Worm (Caenorhabditis elegans) whole organism, young adult: Measurements from ENCODE around the gene clec-43.

ENCODE experiments used
- C06A6.2 ChIP-seq: fragments of 200-800 bp; sonication (Bioruptor generic); conservative IDR thresholded peaks from 2 replicates; pipeline ENCODE4 v1.3.6; 2022; ENCODE audit warnings: missing genetic modification characterization, missing compliant biosample characterization
- D2030.7 ChIP-seq: fragments of 200-800 bp; sonication (Bioruptor generic); IDR thresholded peaks from 2 replicates; pipeline ENCODE4 v1.3.6; 2022; ENCODE audit warnings: missing genetic modification reagents, missing genetic modification characterization, missing compliant biosample characterization
- F55B11.4 ChIP-seq: sonication (generic microtip); optimal IDR thresholded peaks from 2 replicates; lab custom pipeline; 2016; ENCODE audit warnings: missing compliant biosample characterization, missing genetic modification characterization, borderline replicate concordance; ENCODE audit not compliant: insufficient read depth
- Y53G8AR.9 ChIP-seq: fragments of 200-800 bp; sonication (Bioruptor generic); conservative IDR thresholded peaks from 2 replicates; pipeline ENCODE4 v1.3.6; 2022; ENCODE audit warnings: missing genetic modification reagents, missing genetic modification characterization, missing compliant biosample characterization
- Y79H2A.3 ChIP-seq: fragments of 200-800 bp; sonication (Bioruptor generic); conservative IDR thresholded peaks from 2 replicates; pipeline ENCODE4 v1.3.6; 2022; ENCODE audit warnings: missing genetic modification reagents, missing genetic modification characterization, missing compliant biosample characterization
- Y95B8A.8 ChIP-seq: fragments of 200-800 bp; sonication (Bioruptor generic); IDR thresholded peaks from 2 replicates; pipeline ENCODE4 v1.3.6; 2022; ENCODE audit warnings: missing genetic modification reagents, missing genetic modification characterization, missing compliant biosample characterization
- ama-1 ChIP-seq, 3 experiments: fragments of 150-350 bp in 1 of 3; sonication (generic microtip) in 2 of 3; optimal IDR thresholded peaks; 2 replicates each; lab custom pipeline; 2014 to 2018; ENCODE audit warnings: missing biosample characterization in 2 of 3, missing genetic modification characterization in 2 of 3, missing genetic modification reagents in 2 of 3
- aptf-3 ChIP-seq: fragments of 200-800 bp; sonication (Bioruptor generic); IDR thresholded peaks from 2 replicates; pipeline ENCODE4 v1.3.6; 2022; ENCODE audit warnings: missing genetic modification characterization, missing compliant biosample characterization
- atf-7 ChIP-seq: sonication (generic microtip); optimal IDR thresholded peaks from 2 replicates; lab custom pipeline; 2017; ENCODE audit warnings: mild to moderate bottlenecking, missing genetic modification characterization, missing compliant biosample characterization
- attf-3 ChIP-seq: fragments of 200-800 bp; sonication (Bioruptor generic); conservative IDR thresholded peaks from 2 replicates; pipeline ENCODE4 v1.3.6; 2022; ENCODE audit warnings: missing genetic modification reagents, missing genetic modification characterization, missing compliant biosample characterization
- attf-5 ChIP-seq: fragments of 200-800 bp; sonication (Bioruptor generic); optimal IDR thresholded peaks from 2 replicates; lab custom pipeline; 2018; ENCODE audit warnings: mild to moderate bottlenecking, missing genetic modification characterization, missing compliant biosample characterization
- cebp-1 ChIP-seq, 2 experiments: fragments of 200-800 bp in 1 of 2; sonication (Bioruptor generic) in 1 of 2; sonication (generic microtip) in 1 of 2; IDR thresholded peaks in 1 of 2; optimal IDR thresholded peaks in 1 of 2; 2 replicates each; pipeline versions ENCODE4 v1.3.6 to Lab custom; 2017 to 2022; ENCODE audit warnings: missing compliant biosample characterization in 2 of 2, missing genetic modification characterization in 2 of 2, mild to moderate bottlenecking in 1 of 2, missing genetic modification reagents in 1 of 2, moderate library complexity in 1 of 2
- ceh-100 ChIP-seq: fragments of 200-800 bp; sonication (Bioruptor generic); IDR thresholded peaks from 2 replicates; pipeline ENCODE4 v1.3.6; 2022; ENCODE audit warnings: missing genetic modification reagents, missing genetic modification characterization, missing compliant biosample characterization
- ceh-58 ChIP-seq: fragments of 200-800 bp; sonication (Bioruptor generic); IDR thresholded peaks from 2 replicates; pipeline ENCODE4 v1.3.6; 2022; ENCODE audit warnings: missing genetic modification characterization, missing compliant biosample characterization
- dox-1 ChIP-seq: fragments of 200-800 bp; sonication (Bioruptor generic); IDR thresholded peaks from 2 replicates; pipeline ENCODE4 v1.3.6; 2022; ENCODE audit warnings: missing genetic modification reagents, missing genetic modification characterization, missing compliant biosample characterization
- dpl-1 ChIP-seq: fragments of 150-350 bp; optimal IDR thresholded peaks from 2 replicates; lab custom pipeline; 2014; ENCODE audit warnings: missing biosample characterization, missing genetic modification reagents, missing genetic modification characterization
- egl-44 ChIP-seq: fragments of 200-800 bp; sonication (Bioruptor generic); IDR thresholded peaks from 2 replicates; pipeline ENCODE4 v1.3.6; 2022; ENCODE audit warnings: missing genetic modification reagents, missing genetic modification characterization, missing compliant biosample characterization
- egrh-3 ChIP-seq: fragments of 200-800 bp; sonication (Bioruptor generic); IDR thresholded peaks from 2 replicates; pipeline ENCODE4 v1.3.6; 2022; ENCODE audit warnings: missing genetic modification reagents, missing genetic modification characterization, missing compliant biosample characterization
- ekl-4 ChIP-seq: fragments of 200-800 bp; sonication (Bioruptor generic); IDR thresholded peaks from 2 replicates; pipeline ENCODE4 v1.3.6; 2022; ENCODE audit warnings: missing genetic modification reagents, missing genetic modification characterization, missing compliant biosample characterization
- hlh-12 ChIP-seq: sonication (generic microtip); optimal IDR thresholded peaks from 2 replicates; lab custom pipeline; 2016; ENCODE audit warnings: missing genetic modification characterization, missing compliant biosample characterization
- hmg-20 ChIP-seq: fragments of 200-800 bp; sonication (Bioruptor generic); IDR thresholded peaks from 2 replicates; pipeline ENCODE4 v1.3.6; 2022; ENCODE audit warnings: missing genetic modification reagents, missing genetic modification characterization, missing compliant biosample characterization
- lag-1 ChIP-seq: fragments of 200-800 bp; sonication (Bioruptor generic); IDR thresholded peaks from 2 replicates; pipeline ENCODE4 v1.3.6; 2022; ENCODE audit warnings: missing genetic modification reagents, missing genetic modification characterization, missing compliant biosample characterization
- let-607 ChIP-seq, 2 experiments: fragments of 200-800 bp in 1 of 2; sonication (Bioruptor generic) in 1 of 2; sonication (generic microtip) in 1 of 2; optimal IDR thresholded peaks; 2 replicates each; lab custom pipeline; 2016 to 2018; ENCODE audit warnings: mild to moderate bottlenecking in 2 of 2, missing compliant biosample characterization in 2 of 2, missing genetic modification characterization in 2 of 2, moderate library complexity in 2 of 2, missing genotype in 1 of 2
- lin-40 ChIP-seq: sonication (generic microtip); optimal IDR thresholded peaks from 2 replicates; lab custom pipeline; 2016; ENCODE audit warnings: missing genetic modification characterization, mild to moderate bottlenecking, missing compliant biosample characterization, missing genotype, missing genetic modification reagents
- lir-1 ChIP-seq: fragments of 200-800 bp; sonication (Bioruptor generic); conservative IDR thresholded peaks from 2 replicates; pipeline ENCODE4 v1.3.6; 2022; ENCODE audit warnings: missing genetic modification reagents, missing genetic modification characterization, missing compliant biosample characterization
- madf-10 ChIP-seq: sonication (generic microtip); optimal IDR thresholded peaks from 2 replicates; lab custom pipeline; 2016; ENCODE audit warnings: mild to moderate bottlenecking, missing genetic modification characterization, missing compliant biosample characterization
- mcd-1 ChIP-seq: fragments of 200-800 bp; sonication (Bioruptor generic); IDR thresholded peaks from 2 replicates; pipeline ENCODE4 v1.3.6; 2022; ENCODE audit warnings: missing genetic modification reagents, missing genetic modification characterization, missing compliant biosample characterization
- mxl-1 ChIP-seq: sonication (generic microtip); optimal IDR thresholded peaks from 2 replicates; lab custom pipeline; 2016; ENCODE audit warnings: missing genetic modification characterization, missing compliant biosample characterization
- nhr-27 ChIP-seq: fragments of 200-800 bp; sonication (Bioruptor generic); optimal IDR thresholded peaks from 2 replicates; lab custom pipeline; 2018; ENCODE audit warnings: mild to moderate bottlenecking, missing genetic modification characterization, moderate library complexity, missing compliant biosample characterization
- nhr-90 ChIP-seq: sonication (generic microtip); optimal IDR thresholded peaks from 2 replicates; lab custom pipeline; 2016; ENCODE audit warnings: missing genotype, mild to moderate bottlenecking, missing genetic modification characterization, missing compliant biosample characterization
- pbrm-1 ChIP-seq: fragments of 200-800 bp; sonication (Bioruptor generic); IDR thresholded peaks from 2 replicates; pipeline ENCODE4 v1.3.6; 2022; ENCODE audit warnings: missing genetic modification reagents, missing genetic modification characterization, missing compliant biosample characterization
- rcor-1 ChIP-seq: fragments of 200-800 bp; sonication (Bioruptor generic); IDR thresholded peaks from 2 replicates; pipeline ENCODE4 v1.3.6; 2022; ENCODE audit warnings: missing genetic modification reagents, missing genetic modification characterization, missing compliant biosample characterization
- rec-8 ChIP-seq, 2 experiments: sonication (generic microtip); optimal IDR thresholded peaks; 2 replicates each; lab custom pipeline; 2016; ENCODE audit warnings: mild to moderate bottlenecking in 2 of 2, missing genetic modification characterization in 2 of 2, missing genetic modification reagents in 2 of 2, missing genotype in 2 of 2, missing biosample characterization in 1 of 2, missing compliant biosample characterization in 1 of 2, moderate library complexity in 1 of 2
- repo-1 ChIP-seq: sonication (generic microtip); optimal IDR thresholded peaks from 2 replicates; lab custom pipeline; 2017; ENCODE audit warnings: mild to moderate bottlenecking, missing genetic modification characterization, missing compliant biosample characterization
- snpc-1.1 ChIP-seq: sonication (generic microtip); optimal IDR thresholded peaks from 2 replicates; lab custom pipeline; 2017; ENCODE audit warnings: missing genetic modification characterization, mild to moderate bottlenecking, missing compliant biosample characterization, antibody characterized with exemption, moderate library complexity, missing genotype, missing genetic modification reagents; ENCODE audit not compliant: insufficient read depth
- snpc-3.4 ChIP-seq: sonication (generic microtip); optimal IDR thresholded peaks from 2 replicates; lab custom pipeline; 2017; ENCODE audit warnings: missing genetic modification characterization, mild to moderate bottlenecking, missing compliant biosample characterization, antibody characterized with exemption, moderate library complexity, missing genotype, missing genetic modification reagents
- tbp1 ChIP-seq: fragments of 200-800 bp; sonication (Bioruptor generic); optimal IDR thresholded peaks from 2 replicates; lab custom pipeline; 2018; ENCODE audit warnings: mild to moderate bottlenecking, missing genetic modification characterization, missing compliant biosample characterization
- ztf-18 ChIP-seq: sonication (generic microtip); optimal IDR thresholded peaks from 2 replicates; lab custom pipeline; 2016; ENCODE audit warnings: missing genotype, mild to moderate bottlenecking, missing genetic modification characterization, missing compliant biosample characterization
- ztf-25 ChIP-seq: fragments of 200-800 bp; sonication (Bioruptor generic); IDR thresholded peaks from 2 replicates; pipeline ENCODE4 v1.3.6; 2022; ENCODE audit warnings: missing genetic modification reagents, missing genetic modification characterization, missing compliant biosample characterization
- ztf-26 ChIP-seq: sonication (generic microtip); optimal IDR thresholded peaks from 2 replicates; lab custom pipeline; 2017; ENCODE audit warnings: missing genetic modification characterization, missing compliant biosample characterization
- ztf-28 ChIP-seq: fragments of 200-800 bp; sonication (Bioruptor generic); IDR thresholded peaks from 2 replicates; pipeline ENCODE4 v1.3.6; 2022; ENCODE audit warnings: missing genetic modification reagents, missing genetic modification characterization, missing compliant biosample characterization
- ztf-3 ChIP-seq: fragments of 200-800 bp; sonication (Bioruptor generic); optimal IDR thresholded peaks from 2 replicates; lab custom pipeline; 2018; ENCODE audit warnings: mild to moderate bottlenecking, missing genetic modification characterization, missing compliant biosample characterization
- ztf-6 ChIP-seq: fragments of 200-800 bp; sonication (Bioruptor generic); IDR thresholded peaks from 2 replicates; pipeline ENCODE4 v1.3.6; 2022; ENCODE audit warnings: missing genetic modification reagents, missing genetic modification characterization, missing compliant biosample characterization

Gene clec-43

DNA sequence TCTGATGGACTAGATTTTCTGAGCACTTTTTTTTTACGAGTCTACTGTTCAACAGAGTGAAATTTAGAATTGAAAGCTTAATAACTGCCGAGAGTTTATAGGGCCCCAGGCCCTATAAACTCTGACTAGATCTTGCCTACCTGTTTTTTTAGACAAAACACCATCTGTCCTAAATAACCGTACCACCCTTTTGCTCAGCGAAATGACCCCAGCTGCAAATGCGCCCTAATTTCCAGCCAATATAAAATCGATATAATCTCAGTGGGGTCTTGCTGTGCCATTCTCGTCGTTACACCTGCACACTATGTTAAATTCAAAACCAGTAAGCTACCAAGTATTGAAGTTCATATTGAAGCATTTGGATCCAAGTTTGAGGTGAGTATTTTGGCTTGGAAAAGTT is 30.1 kb downstream of the clec-43 start, which contains the start of gene fbxc-14:
fbxc-14 (plus strand) TSS at position 301 of the 400 bp plus-strand sequence.
- no peak for TF ChIP-seq repo-1 (tag; lab: Kevin White, UChicago)
- TF ChIP-seq cebp-1 (GFP tag; IDR thresholded peaks at IDR 0.05; lab: Robert Waterston, UW), result no peak
- TF ChIP-seq cebp-1 (tag; optimal IDR thresholded peaks at IDR 0.05; lab: Kevin White, UChicago), result no peak
- TF ChIP-seq ama-1 (optimal IDR thresholded peaks at IDR 0.05; lab: Kevin White, UChicago), result no peak
- TF ChIP-seq ama-1 (GFP tag; optimal IDR thresholded peaks at IDR 0.05; lab: Kevin White, UChicago), result no peak
- TF ChIP-seq let-607 (tag; optimal IDR thresholded peaks at IDR 0.05; lab: Kevin White, UChicago), result no peak
- no peak for TF ChIP-seq lir-1 (GFP tag; lab: Robert Waterston, UW)
- TF ChIP-seq ztf-18 (tag; lab: Kevin White, UChicago), result no peak
- no peak for TF ChIP-seq aptf-3 (GFP tag; lab: Robert Waterston, UW)
- TF ChIP-seq tbp1 (GFP tag; lab: Kevin White, UChicago), result no peak
- no peak for TF ChIP-seq Y95B8A.8 (GFP tag; lab: Robert Waterston, UW)
- TF ChIP-seq ekl-4 (GFP tag; lab: Robert Waterston, UW), result no peak
- no peak for TF ChIP-seq lag-1 (GFP tag; lab: Robert Waterston, UW)
- TF ChIP-seq attf-3 (GFP tag; lab: Robert Waterston, UW), result no peak
- no peak for TF ChIP-seq nhr-27 (tag; lab: Kevin White, UChicago)
- TF ChIP-seq ztf-6, result no peak
- no peak for TF ChIP-seq dpl-1 (GFP tag; lab: Kevin White, UChicago)
- TF ChIP-seq F55B11.4 (tag; lab: Kevin White, UChicago), result no peak
- TF ChIP-seq ztf-26 (tag; lab: Kevin White, UChicago), result no peak
- TF ChIP-seq nhr-90 (tag; lab: Kevin White, UChicago), result no peak

DNA sequence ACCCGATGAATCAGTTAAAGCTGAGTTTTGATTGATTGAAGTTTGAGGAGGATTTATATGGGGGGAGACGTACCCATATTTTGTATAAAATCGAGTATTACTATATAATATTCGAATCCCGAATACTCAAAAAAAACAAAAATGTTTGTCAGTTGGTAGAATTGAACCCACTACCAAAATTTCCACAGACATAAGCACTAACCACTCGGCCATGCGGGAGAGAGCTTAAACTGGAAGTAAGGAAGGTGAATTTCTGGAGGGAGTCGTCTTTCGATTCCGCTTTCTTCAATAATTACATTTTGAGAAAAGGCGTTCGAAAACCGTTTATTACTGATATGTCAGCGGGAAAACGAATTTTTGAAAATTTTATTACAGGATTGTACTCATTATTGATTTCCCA is 33.3 kb downstream of the clec-43 start:
- peak; percentile 77 for TF ChIP-seq rcor-1 (GFP tag; lab: Robert Waterston, UW)
- peak; percentile 53; the same call in 1 of the 2 replicates for TF ChIP-seq D2030.7 (GFP tag; lab: Robert Waterston, UW)
- TF ChIP-seq pbrm-1, result 0 out of 2 replicates have a peak, but pooled peaks have one; percentile 45
- TF ChIP-seq mcd-1 (GFP tag; lab: Robert Waterston, UW), result peak; percentile 52
- 0 out of 2 replicates have a peak, but pooled peaks have one; percentile 28 for TF ChIP-seq hmg-20 (GFP tag; lab: Robert Waterston, UW)
- TF ChIP-seq Y95B8A.8 (GFP tag; lab: Robert Waterston, UW), result 0 out of 2 replicates have a peak, but pooled peaks have one; percentile 53
- TF ChIP-seq dox-1, result peak; percentile 60
- 0 out of 2 replicates have a peak, but pooled peaks have one; percentile 13 for TF ChIP-seq ztf-25 (GFP tag; lab: Robert Waterston, UW)
- 0 out of 2 replicates have a peak, but pooled peaks have one; percentile 13 for TF ChIP-seq ceh-100 (GFP tag; lab: Robert Waterston, UW)
- TF ChIP-seq egl-44 (GFP tag; lab: Robert Waterston, UW), result peak; percentile 37; the same call in 1 of the 2 replicates

DNA sequence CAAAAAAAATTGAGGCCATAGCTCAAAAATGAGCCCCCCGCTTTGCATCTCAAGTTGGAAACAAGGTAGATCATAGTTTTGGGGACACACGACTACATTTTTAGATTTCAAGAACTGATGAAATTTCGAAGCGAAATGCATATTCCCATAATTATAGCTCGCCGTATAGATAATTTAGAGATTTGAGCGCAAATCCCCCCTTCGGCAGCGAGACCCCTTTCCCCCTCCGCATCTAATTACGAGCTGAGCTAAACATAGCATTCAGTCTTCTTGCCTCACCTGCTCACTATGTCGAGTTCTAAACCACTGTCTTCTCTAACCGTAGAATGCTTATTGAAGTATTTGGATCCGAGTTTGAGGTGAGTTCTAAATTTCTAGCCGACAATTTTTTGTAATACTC is 35.3 kb downstream of the clec-43 start, which contains the start of the genes fbxc-17 and fbxc-15:
fbxc-17 (minus strand) TSS at position 101 of the 400 bp plus-strand sequence.
fbxc-15 (plus strand) TSS at position 289 of the 400 bp plus-strand sequence.
- TF ChIP-seq C06A6.2 (GFP tag; lab: Robert Waterston, UW) (no peak), hlh-12 (tag; lab: Kevin White, UChicago) (no peak), Y79H2A.3 (GFP tag; lab: Robert Waterston, UW) (no peak), ztf-28 (GFP tag; lab: Robert Waterston, UW) (no peak), egrh-3 (GFP tag; lab: Robert Waterston, UW) (no peak), atf-7 (tag; lab: Kevin White, UChicago) (no peak), ceh-58 (GFP tag; lab: Robert Waterston, UW) (no peak), rec-8 (tag; optimal IDR thresholded peaks at IDR 0.05; lab: Kevin White, UChicago) (no peak), nhr-90 (tag; lab: Kevin White, UChicago) (no peak), dox-1 (no peak), lin-40 (no peak), snpc-3.4 (tag; lab: Kevin White, UChicago) (no peak), nhr-27 (tag; lab: Kevin White, UChicago) (no peak), attf-5 (GFP tag; lab: Kevin White, UChicago) (no peak), madf-10 (no peak), mxl-1 (tag; lab: Kevin White, UChicago) (no peak), snpc-1.1 (tag; lab: Kevin White, UChicago) (no peak), ztf-3 (GFP tag; lab: Kevin White, UChicago) (no peak), Y53G8AR.9 (GFP tag; lab: Robert Waterston, UW) (no peak)
